Worm (Caenorhabditis elegans): Measurements from ENCODE around the gene kynu-1.

DNA sequence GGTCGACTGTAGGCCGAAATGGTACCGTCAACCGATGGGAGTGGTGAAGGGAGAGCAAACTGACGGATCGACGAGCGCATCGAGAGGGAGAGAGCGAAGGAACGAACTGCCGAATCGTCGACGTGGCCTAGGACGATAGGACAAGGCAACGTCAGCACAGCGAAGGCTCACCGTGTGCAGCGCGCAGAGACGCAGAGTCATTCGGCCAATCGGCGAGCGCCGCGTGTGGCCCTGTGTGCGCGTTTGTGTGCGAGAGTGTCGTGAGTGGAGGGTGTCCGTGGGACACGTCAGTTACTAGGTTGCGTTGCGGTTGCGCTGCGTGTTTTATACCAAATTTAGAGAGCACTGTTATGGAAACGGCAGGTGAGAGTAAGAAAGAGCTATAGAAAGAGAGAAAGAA lies 17.2 kb downstream of the kynu-1 start, which contains the start of gene hsp-3:
- TF ChIP-seq him-1 (tag; optimal IDR thresholded peaks at IDR 0.05) (peak; percentile 82), dao-5 (tag; optimal IDR thresholded peaks at IDR 0.05) (peak; percentile 16)
